Worm (Caenorhabditis elegans) whole organism, late embryonic: Measurements from ENCODE around the gene str-96.

Source experiments
- C38D4.7 ChIP-seq: fragments of 200-800 bp; sonication (Bioruptor generic); optimal IDR thresholded peaks from 2 replicates; lab custom pipeline; 2018; ENCODE audit warnings: mild to moderate bottlenecking, missing genetic modification characterization, moderate library complexity, missing compliant biosample characterization
- F13H6.1 ChIP-seq: sonication (generic microtip); optimal IDR thresholded peaks from 2 replicates; lab custom pipeline; 2016; ENCODE audit warnings: missing genetic modification characterization, missing compliant biosample characterization
- K02D7.2 ChIP-seq: sonication (generic microtip); optimal IDR thresholded peaks from 2 replicates; lab custom pipeline; 2017; ENCODE audit warnings: mild to moderate bottlenecking, missing genetic modification characterization, missing compliant biosample characterization
- K09A11.1 ChIP-seq: sonication (generic microtip); optimal IDR thresholded peaks from 2 replicates; lab custom pipeline; 2017; ENCODE audit warnings: antibody characterized with exemption, mild to moderate bottlenecking, missing genetic modification characterization, missing compliant biosample characterization; ENCODE audit not compliant: insufficient read depth
- ahr-1 ChIP-seq: sonication (generic microtip); optimal IDR thresholded peaks from 2 replicates; lab custom pipeline; 2016; ENCODE audit warnings: missing genetic modification characterization, missing compliant biosample characterization
- ceh-22 ChIP-seq: sonication (generic microtip); optimal IDR thresholded peaks from 2 replicates; lab custom pipeline; 2017; ENCODE audit warnings: missing biosample characterization, missing genetic modification characterization
- ceh-31 ChIP-seq: sonication (generic microtip); optimal IDR thresholded peaks from 2 replicates; lab custom pipeline; 2016; ENCODE audit warnings: missing genetic modification characterization, missing compliant biosample characterization
- ceh-45 ChIP-seq: fragments of 200-800 bp; sonication (Bioruptor generic); IDR thresholded peaks from 2 replicates; pipeline ENCODE4 v1.3.6; 2022; ENCODE audit warnings: missing genetic modification reagents, missing genetic modification characterization, missing compliant biosample characterization
- ceh-9 ChIP-seq: sonication (generic microtip); optimal IDR thresholded peaks from 2 replicates; lab custom pipeline; 2016; ENCODE audit warnings: mild to moderate bottlenecking, missing genetic modification characterization, inconsistent platforms, missing compliant biosample characterization
- che-1 ChIP-seq: sonication (generic microtip); optimal IDR thresholded peaks from 2 replicates; lab custom pipeline; 2016; ENCODE audit warnings: mild to moderate bottlenecking, missing genetic modification characterization, missing compliant biosample characterization
- elt-2 ChIP-seq: sonication (generic microtip); optimal IDR thresholded peaks from 2 replicates; lab custom pipeline; 2016; ENCODE audit warnings: missing genetic modification reagents, missing genetic modification characterization, missing compliant biosample characterization
- elt-4 ChIP-seq: sonication (generic microtip); optimal IDR thresholded peaks from 2 replicates; lab custom pipeline; 2016; ENCODE audit warnings: missing genetic modification characterization, missing compliant biosample characterization
- ets-4 ChIP-seq: sonication (generic microtip); optimal IDR thresholded peaks from 2 replicates; lab custom pipeline; 2016; ENCODE audit warnings: missing genetic modification characterization, missing compliant biosample characterization
- eyg-1 ChIP-seq: sonication (generic microtip); optimal IDR thresholded peaks from 2 replicates; lab custom pipeline; 2016; ENCODE audit warnings: missing genotype, missing genetic modification characterization, missing compliant biosample characterization
- fkh-10 ChIP-seq: fragments of 150-350 bp; optimal IDR thresholded peaks from 2 replicates; lab custom pipeline; 2014; ENCODE audit warnings: missing biosample characterization, missing genetic modification reagents, missing genetic modification characterization
- hlh-13 ChIP-seq: fragments of 200-800 bp; sonication (Bioruptor generic); optimal IDR thresholded peaks from 2 replicates; lab custom pipeline; 2018; ENCODE audit warnings: mild to moderate bottlenecking, missing genetic modification characterization, missing compliant biosample characterization
- lim-6 ChIP-seq: sonication (generic microtip); optimal IDR thresholded peaks from 2 replicates; lab custom pipeline; 2016; ENCODE audit warnings: missing genetic modification characterization, missing compliant biosample characterization
- madf-2 ChIP-seq: sonication (generic microtip); optimal IDR thresholded peaks from 2 replicates; lab custom pipeline; 2017; ENCODE audit warnings: missing genetic modification characterization, missing compliant biosample characterization
- nfya-1 ChIP-seq: sonication (generic microtip); optimal IDR thresholded peaks from 2 replicates; lab custom pipeline; 2017; ENCODE audit warnings: missing genetic modification characterization, mild to moderate bottlenecking, missing compliant biosample characterization, antibody characterized with exemption, moderate library complexity
- nhr-232 ChIP-seq: sonication (generic microtip); optimal IDR thresholded peaks from 2 replicates; lab custom pipeline; 2016; ENCODE audit warnings: missing genetic modification characterization, missing compliant biosample characterization
- pat-9 ChIP-seq: fragments of 200-800 bp; sonication (Bioruptor generic); optimal IDR thresholded peaks from 2 replicates; lab custom pipeline; 2018; ENCODE audit warnings: mild to moderate bottlenecking, missing genetic modification characterization, moderate library complexity, missing compliant biosample characterization
- pax-1 ChIP-seq: fragments of 150-350 bp; optimal IDR thresholded peaks from 2 replicates; lab custom pipeline; 2014; ENCODE audit warnings: missing biosample characterization, missing genetic modification characterization
- pha-2 ChIP-seq: sonication (generic microtip); optimal IDR thresholded peaks from 2 replicates; lab custom pipeline; 2017; ENCODE audit warnings: mild to moderate bottlenecking, missing genetic modification characterization, missing compliant biosample characterization
- pha-4 ChIP-seq: fragments of 150-350 bp; optimal IDR thresholded peaks from 2 replicates; lab custom pipeline; 2018; ENCODE audit warnings: missing biosample characterization, missing genetic modification reagents, missing genetic modification characterization
- pros-1 ChIP-seq: fragments of 150-350 bp; optimal IDR thresholded peaks from 2 replicates; lab custom pipeline; 2014; ENCODE audit warnings: missing biosample characterization, missing genetic modification reagents, missing genetic modification characterization
- rnt-1 ChIP-seq: sonication (generic microtip); optimal IDR thresholded peaks from 2 replicates; lab custom pipeline; 2016; ENCODE audit warnings: missing genetic modification characterization, missing compliant biosample characterization
- sdc-2 ChIP-seq: sonication (generic microtip); optimal IDR thresholded peaks from 2 replicates; lab custom pipeline; 2016; ENCODE audit warnings: missing genotype, missing genetic modification characterization, missing compliant biosample characterization
- sox-2 ChIP-seq: fragments of 200-800 bp; sonication (Bioruptor generic); IDR thresholded peaks from 2 replicates; pipeline ENCODE4 v1.3.6; 2022; ENCODE audit warnings: missing genetic modification reagents, missing genetic modification characterization, missing compliant biosample characterization
- syd-9 ChIP-seq: sonication (generic microtip); optimal IDR thresholded peaks from 2 replicates; lab custom pipeline; 2016; ENCODE audit warnings: mild to moderate bottlenecking, missing genetic modification characterization, moderate library complexity, missing compliant biosample characterization
- unc-55 ChIP-seq: sonication (generic microtip); optimal IDR thresholded peaks from 2 replicates; lab custom pipeline; 2017; ENCODE audit warnings: missing biosample characterization, missing genetic modification reagents, missing genetic modification characterization
- zip-5 ChIP-seq: sonication (generic microtip); optimal IDR thresholded peaks from 2 replicates; lab custom pipeline; 2016; ENCODE audit warnings: missing genetic modification characterization, missing compliant biosample characterization
- ztf-16 ChIP-seq: sonication (generic microtip); optimal IDR thresholded peaks from 2 replicates; lab custom pipeline; 2017; ENCODE audit warnings: missing genetic modification characterization, missing compliant biosample characterization

str-96 gene

DNA sequence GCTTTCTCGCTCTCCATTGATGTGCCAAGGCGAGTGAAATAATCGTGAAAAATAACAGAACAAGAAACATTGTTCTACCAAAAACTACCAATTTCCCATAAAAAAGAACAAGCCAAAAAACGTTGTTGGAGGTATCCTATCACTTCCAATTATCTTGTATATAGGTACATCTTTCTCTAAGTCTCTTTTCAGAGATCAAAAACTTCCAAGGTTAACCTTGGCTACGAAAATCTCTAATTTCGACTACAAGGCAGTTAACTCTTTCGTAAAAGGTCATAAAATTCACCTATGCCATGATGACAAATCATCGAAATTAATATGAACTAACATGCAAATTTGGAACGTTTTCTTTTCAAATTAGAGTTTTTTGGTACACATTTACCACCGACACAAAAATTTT is 5.9 kb downstream of the str-96 start, which contains the start of gene cyp-34A1:
cyp-34A1 (minus strand) TSS at position 101 of the 400 bp plus-strand sequence.
- no peak for TF ChIP-seq pha-2

DNA sequence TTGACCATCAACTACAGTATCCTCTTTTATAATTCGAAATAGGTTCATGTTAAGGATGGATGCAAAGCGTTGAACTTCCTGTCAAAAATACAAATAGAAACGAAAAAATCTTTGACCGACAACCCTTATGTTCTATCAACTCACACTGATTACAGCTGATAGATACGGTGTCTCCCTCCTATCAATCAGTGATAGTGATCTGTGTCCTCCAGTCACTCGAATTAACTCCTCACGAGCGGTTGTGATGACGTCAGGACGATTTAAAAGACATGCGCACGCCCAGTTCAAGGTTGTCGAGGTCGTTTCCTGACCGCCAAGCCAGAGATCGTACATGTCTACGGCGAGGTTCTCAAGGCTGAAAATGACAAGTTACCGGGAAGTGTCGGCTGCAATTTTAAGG is 7.8 kb downstream of the str-96 start:
- no peak for TF ChIP-seq ceh-9 (tag; lab: Kevin White, UChicago)
- TF ChIP-seq ceh-31: no peak
- no peak for TF ChIP-seq rnt-1
- TF ChIP-seq madf-2: no peak
- TF ChIP-seq zip-5 (tag; lab: Kevin White, UChicago): no peak
- no peak for TF ChIP-seq che-1
- TF ChIP-seq elt-2 (tag; lab: Kevin White, UChicago): peak; percentile 57

DNA sequence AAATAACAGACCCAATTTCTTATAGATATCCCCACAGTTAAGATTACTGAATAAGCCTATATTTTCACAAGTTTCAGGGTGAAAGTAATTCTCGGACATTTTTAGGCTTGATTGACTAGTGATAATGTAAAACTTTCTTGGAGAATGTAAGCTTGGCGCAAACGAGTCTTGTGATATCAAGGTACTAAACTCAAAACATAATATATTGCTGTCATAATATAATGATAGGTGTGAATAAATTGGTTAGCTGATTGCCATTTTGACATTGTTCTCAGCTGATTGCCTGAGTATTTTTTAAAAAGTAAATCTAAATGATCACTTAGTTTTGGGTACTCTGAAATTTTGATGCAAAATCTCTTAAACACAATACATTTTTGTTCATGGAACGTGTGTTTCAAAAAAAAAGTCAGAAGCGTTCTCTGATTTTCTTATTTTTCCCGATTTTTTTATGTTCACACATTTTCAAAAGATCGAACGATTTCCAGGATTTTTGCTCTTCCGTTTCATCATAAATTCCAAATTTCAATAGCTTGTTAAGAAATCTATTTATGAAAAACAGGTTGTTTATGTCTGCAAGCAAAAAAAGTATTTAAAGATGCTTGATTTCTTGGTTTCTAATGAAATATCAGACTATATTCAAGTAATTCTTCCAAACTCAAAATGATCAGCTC is 12.4 kb downstream of the str-96 start, which contains the start of the genes srw-19 and srx-51:
srw-19 (minus strand) TSS at position 101 of the 671 bp plus-strand sequence.
srx-51 (plus strand) TSS at position 621 of the 671 bp plus-strand sequence.
- no peak for TF ChIP-seq fkh-10 (GFP tag; lab: Kevin White, UChicago)
- no peak for TF ChIP-seq hlh-13 (GFP tag; lab: Kevin White, UChicago)
- no peak for TF ChIP-seq pha-2
- no peak for TF ChIP-seq sox-2 (GFP tag; lab: Robert Waterston, UW)
- TF ChIP-seq F13H6.1 (tag; lab: Kevin White, UChicago): no peak
- TF ChIP-seq syd-9 (tag; lab: Kevin White, UChicago): no peak
- TF ChIP-seq unc-55 (GFP tag; lab: Kevin White, UChicago): no peak
- no peak for TF ChIP-seq ets-4 (tag; lab: Kevin White, UChicago)

DNA sequence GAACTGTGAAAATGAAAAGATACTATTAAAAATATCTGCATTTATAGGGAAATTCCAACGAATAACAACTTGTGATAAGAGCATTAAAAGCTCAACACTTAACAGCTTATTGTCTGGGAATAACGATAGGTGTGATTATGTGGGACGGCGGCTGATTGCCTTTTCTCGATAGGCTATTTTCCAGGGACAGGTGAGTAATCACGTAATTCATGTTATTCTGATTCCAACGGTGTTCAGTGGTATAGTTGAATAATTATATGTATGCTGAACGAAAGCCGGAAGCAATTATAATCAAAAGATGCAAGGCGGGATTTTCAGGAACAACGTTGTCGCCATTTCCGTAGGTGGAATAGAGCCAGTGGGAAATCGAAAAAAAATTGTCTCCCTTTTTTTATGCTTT is 16.9 kb downstream of the str-96 start, which contains the start of gene srw-17:
srw-17 (minus strand) TSS at position 101 of the 400 bp plus-strand sequence.
- TF ChIP-seq che-1 (no peak), pros-1 (tag; lab: Kevin White, UChicago) (no peak), nfya-1 (tag; lab: Kevin White, UChicago) (no peak)

DNA sequence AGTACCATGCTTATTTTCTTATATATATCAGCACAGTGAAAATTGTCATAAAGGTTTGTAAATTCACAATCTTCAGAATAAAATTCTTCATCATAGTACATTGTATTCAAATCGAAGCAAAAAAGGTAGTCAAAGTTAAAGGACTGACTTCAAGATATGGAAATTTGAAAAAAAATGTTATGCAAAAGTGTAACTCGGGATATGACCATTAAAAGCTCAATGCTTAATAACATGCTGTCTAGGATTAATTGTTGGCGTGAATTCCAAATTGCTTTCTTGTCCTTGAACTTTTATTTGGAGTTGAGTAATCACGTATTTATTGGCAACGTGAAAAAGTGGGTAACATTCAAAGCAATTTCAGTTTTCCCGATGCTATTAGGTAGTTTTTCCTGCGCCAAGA is 19.0 kb downstream of the str-96 start, which contains the start of gene srw-16:
srw-16 (minus strand) TSS at position 101 of the 400 bp plus-strand sequence.
- TF ChIP-seq ceh-45 (GFP tag; lab: Robert Waterston, UW): no peak
- TF ChIP-seq K02D7.2 (tag; lab: Kevin White, UChicago): no peak

DNA sequence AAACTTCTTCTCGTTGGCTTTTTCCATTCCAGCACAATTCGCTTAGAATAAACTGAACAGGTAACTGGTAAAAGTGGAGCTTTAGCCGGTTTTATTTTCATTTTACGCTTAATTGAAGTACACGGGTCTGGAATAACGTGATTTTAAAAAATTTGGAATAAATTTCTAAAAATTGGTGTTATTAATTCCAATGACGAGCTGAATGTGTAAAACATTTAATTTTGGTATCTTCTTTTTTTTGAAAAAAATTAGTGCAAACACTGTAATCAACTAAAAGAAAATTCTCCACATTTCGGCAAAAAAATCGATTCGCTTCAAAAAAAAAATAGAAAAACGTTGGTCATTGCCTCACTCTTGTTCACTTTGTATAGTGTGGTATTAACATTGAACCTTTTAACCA is 21.5 kb downstream of the str-96 start, which contains the start of gene T10H4.4:
T10H4.4 (minus strand) TSS at position 101 of the 400 bp plus-strand sequence.
- TF ChIP-seq hlh-13 (GFP tag; lab: Kevin White, UChicago): no peak
- TF ChIP-seq sox-2 (GFP tag; lab: Robert Waterston, UW): no peak
- no peak for TF ChIP-seq ets-4 (tag; lab: Kevin White, UChicago)
- no peak for TF ChIP-seq pat-9 (tag; lab: Kevin White, UChicago)
- no peak for TF ChIP-seq sdc-2 (tag; lab: Kevin White, UChicago)
- no peak for TF ChIP-seq K09A11.1 (tag; lab: Kevin White, UChicago)
- TF ChIP-seq eyg-1: no peak
- no peak for TF ChIP-seq ztf-16
- TF ChIP-seq C38D4.7 (GFP tag; lab: Kevin White, UChicago): no peak
- no peak for TF ChIP-seq pax-1 (tag; lab: Kevin White, UChicago)
- no peak for TF ChIP-seq che-1
- no peak for TF ChIP-seq pha-4 (tag; lab: Kevin White, UChicago)
- no peak for TF ChIP-seq pha-2
- no peak for TF ChIP-seq elt-4 (tag; lab: Kevin White, UChicago)
- no peak for TF ChIP-seq nhr-232
- no peak for TF ChIP-seq ahr-1 (tag; lab: Kevin White, UChicago)
- no peak for TF ChIP-seq lim-6 (tag; lab: Kevin White, UChicago)
- no peak for TF ChIP-seq ceh-22 (tag; lab: Kevin White, UChicago)
- TF ChIP-seq, all 69 proteins: peak for 0
